Worm (Caenorhabditis elegans) whole organism, late embryonic: ENCODE data around the gene cutl-1.

Source experiments
- C08G9.2 ChIP-seq: sonication (generic microtip); optimal IDR thresholded peaks from 2 replicates; lab custom pipeline; 2016; ENCODE audit warnings: mild to moderate bottlenecking, missing genetic modification characterization, moderate library complexity, missing compliant biosample characterization
- C38D4.7 ChIP-seq: fragments of 200-800 bp; sonication (Bioruptor generic); optimal IDR thresholded peaks from 2 replicates; lab custom pipeline; 2018; ENCODE audit warnings: mild to moderate bottlenecking, missing genetic modification characterization, moderate library complexity, missing compliant biosample characterization
- K02D7.2 ChIP-seq: sonication (generic microtip); optimal IDR thresholded peaks from 2 replicates; lab custom pipeline; 2017; ENCODE audit warnings: mild to moderate bottlenecking, missing genetic modification characterization, missing compliant biosample characterization
- T23F11.4 ChIP-seq: fragments of 200-800 bp; sonication (Bioruptor generic); optimal IDR thresholded peaks from 2 replicates; lab custom pipeline; 2018; ENCODE audit warnings: mild to moderate bottlenecking, missing genetic modification characterization, missing compliant biosample characterization
- Y22D7AL.16 ChIP-seq: sonication (generic microtip); optimal IDR thresholded peaks from 2 replicates; lab custom pipeline; 2016; ENCODE audit warnings: missing genetic modification characterization, missing compliant biosample characterization
- ahr-1 ChIP-seq: sonication (generic microtip); optimal IDR thresholded peaks from 2 replicates; lab custom pipeline; 2016; ENCODE audit warnings: missing genetic modification characterization, missing compliant biosample characterization
- ama-1 ChIP-seq: fragments of 150-350 bp; optimal IDR thresholded peaks from 2 replicates; lab custom pipeline; 2014
- ceh-14 ChIP-seq: sonication (generic microtip); optimal IDR thresholded peaks from 2 replicates; lab custom pipeline; 2016; ENCODE audit warnings: missing genotype, missing genetic modification characterization, missing compliant biosample characterization
- ceh-18 ChIP-seq: sonication (generic microtip); optimal IDR thresholded peaks from 2 replicates; lab custom pipeline; 2016; ENCODE audit warnings: missing genetic modification characterization, missing compliant biosample characterization
- ceh-19 ChIP-seq: fragments of 200-800 bp; sonication (Bioruptor generic); optimal IDR thresholded peaks from 2 replicates; lab custom pipeline; 2018; ENCODE audit warnings: mild to moderate bottlenecking, missing genetic modification characterization, missing compliant biosample characterization
- ceh-2 ChIP-seq: sonication (generic microtip); optimal IDR thresholded peaks from 2 replicates; lab custom pipeline; 2016; ENCODE audit warnings: missing genotype, missing genetic modification characterization, missing compliant biosample characterization
- ceh-22 ChIP-seq: sonication (generic microtip); optimal IDR thresholded peaks from 2 replicates; lab custom pipeline; 2017; ENCODE audit warnings: missing biosample characterization, missing genetic modification characterization
- ceh-24 ChIP-seq: sonication (generic microtip); optimal IDR thresholded peaks from 2 replicates; lab custom pipeline; 2016; ENCODE audit warnings: mild to moderate bottlenecking, missing genetic modification characterization, missing compliant biosample characterization
- ceh-30 ChIP-seq: fragments of 150-350 bp; optimal IDR thresholded peaks from 2 replicates; lab custom pipeline; 2014; ENCODE audit warnings: missing biosample characterization, missing genetic modification characterization
- ceh-31 ChIP-seq: sonication (generic microtip); optimal IDR thresholded peaks from 2 replicates; lab custom pipeline; 2016; ENCODE audit warnings: missing genetic modification characterization, missing compliant biosample characterization
- ceh-34 ChIP-seq: sonication (generic microtip); optimal IDR thresholded peaks from 2 replicates; lab custom pipeline; 2016; ENCODE audit warnings: mild to moderate bottlenecking, missing genetic modification characterization, missing compliant biosample characterization
- ceh-48 ChIP-seq: sonication (generic microtip); optimal IDR thresholded peaks from 2 replicates; lab custom pipeline; 2016; ENCODE audit warnings: missing genetic modification characterization, inconsistent platforms, missing compliant biosample characterization
- ceh-6 ChIP-seq: fragments of 200-800 bp; sonication (Bioruptor generic); optimal IDR thresholded peaks from 2 replicates; lab custom pipeline; 2018; ENCODE audit warnings: mild to moderate bottlenecking, missing genetic modification characterization, missing compliant biosample characterization
- che-1 ChIP-seq: sonication (generic microtip); optimal IDR thresholded peaks from 2 replicates; lab custom pipeline; 2016; ENCODE audit warnings: mild to moderate bottlenecking, missing genetic modification characterization, missing compliant biosample characterization
- dmd-4 ChIP-seq: sonication (generic microtip); optimal IDR thresholded peaks from 2 replicates; lab custom pipeline; 2016; ENCODE audit warnings: borderline replicate concordance, missing genetic modification characterization, missing compliant biosample characterization
- elt-2 ChIP-seq: sonication (generic microtip); optimal IDR thresholded peaks from 2 replicates; lab custom pipeline; 2016; ENCODE audit warnings: missing genetic modification reagents, missing genetic modification characterization, missing compliant biosample characterization
- ets-4 ChIP-seq: sonication (generic microtip); optimal IDR thresholded peaks from 2 replicates; lab custom pipeline; 2016; ENCODE audit warnings: missing genetic modification characterization, missing compliant biosample characterization
- eyg-1 ChIP-seq: sonication (generic microtip); optimal IDR thresholded peaks from 2 replicates; lab custom pipeline; 2016; ENCODE audit warnings: missing genotype, missing genetic modification characterization, missing compliant biosample characterization
- fax-1 ChIP-seq: sonication (generic microtip); optimal IDR thresholded peaks from 2 replicates; lab custom pipeline; 2016; ENCODE audit warnings: missing genotype, missing genetic modification characterization, missing compliant biosample characterization
- fkh-10 ChIP-seq: fragments of 150-350 bp; optimal IDR thresholded peaks from 2 replicates; lab custom pipeline; 2014; ENCODE audit warnings: missing biosample characterization, missing genetic modification reagents, missing genetic modification characterization
- gmeb-2 ChIP-seq: sonication (generic microtip); optimal IDR thresholded peaks from 2 replicates; lab custom pipeline; 2016; ENCODE audit warnings: missing genetic modification characterization, inconsistent platforms, missing compliant biosample characterization
- hlh-13 ChIP-seq: fragments of 200-800 bp; sonication (Bioruptor generic); optimal IDR thresholded peaks from 2 replicates; lab custom pipeline; 2018; ENCODE audit warnings: mild to moderate bottlenecking, missing genetic modification characterization, missing compliant biosample characterization
- hlh-15 ChIP-seq: sonication (generic microtip); optimal IDR thresholded peaks from 2 replicates; lab custom pipeline; 2016; ENCODE audit warnings: missing genetic modification characterization, missing compliant biosample characterization
- hlh-30 ChIP-seq: sonication (generic microtip); optimal IDR thresholded peaks from 2 replicates; lab custom pipeline; 2017; ENCODE audit warnings: antibody characterized with exemption, missing genetic modification characterization, missing compliant biosample characterization; ENCODE audit not compliant: insufficient read depth
- hlh-6 ChIP-seq: sonication (generic microtip); optimal IDR thresholded peaks from 2 replicates; lab custom pipeline; 2016; ENCODE audit warnings: missing genotype, missing genetic modification characterization, missing compliant biosample characterization
- hlh-8 ChIP-seq: sonication (generic microtip); optimal IDR thresholded peaks from 2 replicates; lab custom pipeline; 2016; ENCODE audit warnings: missing genotype, missing genetic modification characterization, missing compliant biosample characterization
- lim-6 ChIP-seq: sonication (generic microtip); optimal IDR thresholded peaks from 2 replicates; lab custom pipeline; 2016; ENCODE audit warnings: missing genetic modification characterization, missing compliant biosample characterization
- madf-2 ChIP-seq: sonication (generic microtip); optimal IDR thresholded peaks from 2 replicates; lab custom pipeline; 2017; ENCODE audit warnings: missing genetic modification characterization, missing compliant biosample characterization
- nfya-1 ChIP-seq: sonication (generic microtip); optimal IDR thresholded peaks from 2 replicates; lab custom pipeline; 2017; ENCODE audit warnings: missing genetic modification characterization, mild to moderate bottlenecking, missing compliant biosample characterization, antibody characterized with exemption, moderate library complexity
- nhr-11 ChIP-seq: fragments of 150-350 bp; optimal IDR thresholded peaks from 2 replicates; lab custom pipeline; 2014; ENCODE audit warnings: missing biosample characterization, missing genetic modification characterization
- npax-4 ChIP-seq: sonication (generic microtip); optimal IDR thresholded peaks from 2 replicates; lab custom pipeline; 2016; ENCODE audit warnings: missing genetic modification characterization, missing compliant biosample characterization
- pag-3 ChIP-seq: sonication (generic microtip); optimal IDR thresholded peaks from 2 replicates; lab custom pipeline; 2016; ENCODE audit warnings: missing compliant biosample characterization, missing genetic modification characterization, borderline replicate concordance
- pax-1 ChIP-seq: fragments of 150-350 bp; optimal IDR thresholded peaks from 2 replicates; lab custom pipeline; 2014; ENCODE audit warnings: missing biosample characterization, missing genetic modification characterization
- pqm-1 ChIP-seq: sonication (generic microtip); optimal IDR thresholded peaks from 2 replicates; lab custom pipeline; 2016; ENCODE audit warnings: missing genetic modification characterization, missing compliant biosample characterization
- pros-1 ChIP-seq: fragments of 150-350 bp; optimal IDR thresholded peaks from 2 replicates; lab custom pipeline; 2014; ENCODE audit warnings: missing biosample characterization, missing genetic modification reagents, missing genetic modification characterization
- ref-2 ChIP-seq: sonication (generic microtip); optimal IDR thresholded peaks from 2 replicates; lab custom pipeline; 2016; ENCODE audit warnings: missing genetic modification characterization, missing compliant biosample characterization
- rnt-1 ChIP-seq: sonication (generic microtip); optimal IDR thresholded peaks from 2 replicates; lab custom pipeline; 2016; ENCODE audit warnings: missing genetic modification characterization, missing compliant biosample characterization
- sdc-2 ChIP-seq: sonication (generic microtip); optimal IDR thresholded peaks from 2 replicates; lab custom pipeline; 2016; ENCODE audit warnings: missing genotype, missing genetic modification characterization, missing compliant biosample characterization
- sox-4 ChIP-seq: sonication (generic microtip); optimal IDR thresholded peaks from 2 replicates; lab custom pipeline; 2017; ENCODE audit warnings: mild to moderate bottlenecking, missing genetic modification characterization, inconsistent platforms, missing compliant biosample characterization
- syd-9 ChIP-seq: sonication (generic microtip); optimal IDR thresholded peaks from 2 replicates; lab custom pipeline; 2016; ENCODE audit warnings: mild to moderate bottlenecking, missing genetic modification characterization, moderate library complexity, missing compliant biosample characterization
- tbx-2 ChIP-seq: sonication (generic microtip); optimal IDR thresholded peaks from 2 replicates; lab custom pipeline; 2016; ENCODE audit warnings: missing genetic modification characterization, missing compliant biosample characterization
- unc-42 ChIP-seq: sonication (generic microtip); optimal IDR thresholded peaks from 2 replicates; lab custom pipeline; 2016; ENCODE audit warnings: missing genotype, missing genetic modification characterization, missing compliant biosample characterization
- unc-55 ChIP-seq: sonication (generic microtip); optimal IDR thresholded peaks from 2 replicates; lab custom pipeline; 2017; ENCODE audit warnings: missing biosample characterization, missing genetic modification reagents, missing genetic modification characterization
- unc-86 ChIP-seq: sonication (generic microtip); optimal IDR thresholded peaks from 2 replicates; lab custom pipeline; 2016; ENCODE audit warnings: missing genetic modification characterization, missing compliant biosample characterization

Gene cutl-1

DNA sequence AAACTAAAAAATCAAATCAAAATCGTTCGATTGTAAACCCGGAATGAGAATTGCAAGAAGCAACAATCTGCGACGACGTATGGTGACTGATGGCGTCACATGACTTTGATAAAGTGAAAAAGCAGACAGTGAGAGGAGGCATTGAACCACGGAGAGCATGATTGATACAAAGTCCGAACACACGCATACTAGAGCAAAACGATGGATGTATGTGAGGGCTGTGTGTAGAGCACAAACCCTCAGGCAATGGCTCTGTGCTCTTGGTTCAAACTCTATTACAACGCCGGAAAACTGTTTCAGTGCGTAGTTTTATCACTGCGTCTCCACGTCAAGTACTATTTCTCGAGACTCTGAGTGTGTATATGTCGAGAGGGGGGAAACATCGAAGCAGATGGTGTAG lies 3.4 kb downstream of the cutl-1 start:
- TF ChIP-seq sox-4 (tag; lab: Kevin White, UChicago), result no peak
- TF ChIP-seq ceh-18 (tag; lab: Kevin White, UChicago), result peak; percentile 34
- TF ChIP-seq unc-55, result peak; percentile 83
- no peak for TF ChIP-seq hlh-8 (tag; lab: Kevin White, UChicago)
- TF ChIP-seq pqm-1 (tag; lab: Kevin White, UChicago), result no peak
- peak; percentile 40 for TF ChIP-seq hlh-30

DNA sequence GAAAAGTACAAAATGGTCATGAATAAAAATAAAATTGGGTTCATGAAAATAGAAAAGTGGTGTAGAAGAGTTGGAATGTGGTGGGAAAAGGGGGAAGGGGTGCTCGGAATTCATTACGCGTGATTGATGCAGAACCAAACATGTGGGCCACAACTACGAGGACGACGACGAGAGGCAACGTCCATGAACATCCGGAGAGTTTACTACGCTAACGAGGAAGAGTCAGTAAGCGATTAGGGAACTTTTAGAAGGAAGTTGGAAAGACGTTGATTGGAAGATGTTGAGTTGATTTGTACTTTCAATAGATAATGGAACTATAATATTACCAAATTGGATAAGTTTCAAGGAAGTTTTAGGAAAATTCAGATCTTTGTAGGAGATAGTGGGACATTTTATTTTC lies 4.2 kb downstream of the cutl-1 start:
- TF ChIP-seq unc-55, result no peak
- TF ChIP-seq ets-4, result no peak
- peak; percentile 12 for TF ChIP-seq ceh-31 (tag; lab: Kevin White, UChicago)
- peak; percentile 62 for TF ChIP-seq unc-42 (tag; lab: Kevin White, UChicago)
- no peak for TF ChIP-seq fkh-10 (GFP tag; lab: Kevin White, UChicago)
- TF ChIP-seq Y22D7AL.16 (tag; lab: Kevin White, UChicago), result no peak

DNA sequence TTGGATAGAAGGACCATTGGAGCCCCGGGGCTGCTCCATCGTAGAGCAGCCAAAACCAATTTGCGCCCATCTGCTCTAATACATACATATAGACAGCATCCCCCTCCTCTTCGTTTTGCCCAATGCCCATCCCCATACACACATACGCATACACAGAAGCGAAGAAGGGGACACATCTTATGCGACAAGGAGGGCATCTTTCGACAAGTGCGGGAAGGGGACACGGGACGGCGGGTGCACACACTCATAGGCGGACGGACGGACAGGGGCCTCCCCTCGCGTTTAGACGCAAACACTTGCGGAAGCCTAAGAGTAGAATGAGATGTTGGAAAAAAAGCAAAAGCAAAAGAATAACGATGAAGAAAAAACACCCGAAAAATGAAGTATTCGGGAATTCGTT lies 9.5 kb downstream of the cutl-1 start:
- peak; percentile 60 for TF ChIP-seq ceh-19 (GFP tag; lab: Kevin White, UChicago)
- peak; percentile 51 for TF ChIP-seq T23F11.4 (GFP tag; lab: Kevin White, UChicago)
- peak; percentile 13 for TF ChIP-seq eyg-1 (tag; lab: Kevin White, UChicago)
- peak; percentile 42 for TF ChIP-seq nfya-1 (tag; lab: Kevin White, UChicago)
- peak; percentile 29 for TF ChIP-seq ceh-18 (tag; lab: Kevin White, UChicago)
- TF ChIP-seq hlh-6 (tag; lab: Kevin White, UChicago), result peak; percentile 60
- peak; percentile 72 for TF ChIP-seq ceh-34 (tag; lab: Kevin White, UChicago)
- TF ChIP-seq ceh-14, result peak; percentile 64
- TF ChIP-seq unc-86 (tag; lab: Kevin White, UChicago), result no peak
- TF ChIP-seq ceh-22 (tag; lab: Kevin White, UChicago), result no peak
- TF ChIP-seq hlh-30, result peak; percentile 31
- TF ChIP-seq K02D7.2 (tag; lab: Kevin White, UChicago), result no peak
- TF ChIP-seq fax-1, result peak; percentile 5
- peak; percentile 17 for TF ChIP-seq ahr-1 (tag; lab: Kevin White, UChicago)
- TF ChIP-seq ama-1 (lab: Kevin White, UChicago), result no peak
- TF ChIP-seq ceh-31 (tag; lab: Kevin White, UChicago), result peak; percentile 75
- no peak for TF ChIP-seq ceh-24 (tag; lab: Kevin White, UChicago)
- TF ChIP-seq unc-55, result peak; percentile 62
- peak; percentile 5 for TF ChIP-seq sdc-2 (tag; lab: Kevin White, UChicago)
- TF ChIP-seq gmeb-2, result no peak
- TF ChIP-seq nhr-11 (tag; lab: Kevin White, UChicago), result no peak
- TF ChIP-seq unc-42 (tag; lab: Kevin White, UChicago), result peak; percentile 66
- TF ChIP-seq dmd-4, result peak; percentile 62
- TF ChIP-seq ceh-30 (tag; lab: Kevin White, UChicago), result no peak
- TF ChIP-seq pax-1 (tag; lab: Kevin White, UChicago), result no peak
- TF ChIP-seq hlh-15 (tag; lab: Kevin White, UChicago), result peak; percentile 43
- TF ChIP-seq tbx-2 (tag; lab: Kevin White, UChicago), result peak; percentile 64
- no peak for TF ChIP-seq pag-3
- no peak for TF ChIP-seq ceh-48 (tag; lab: Kevin White, UChicago)
- peak; percentile 34 for TF ChIP-seq hlh-8 (tag; lab: Kevin White, UChicago)
- peak; percentile 46 for TF ChIP-seq che-1 (tag; lab: Kevin White, UChicago)
- no peak for TF ChIP-seq ref-2 (tag; lab: Kevin White, UChicago)
- TF ChIP-seq elt-2, result peak; percentile 7
- no peak for TF ChIP-seq lim-6
- TF ChIP-seq ets-4, result no peak
- TF ChIP-seq rnt-1 (tag; lab: Kevin White, UChicago), result peak; percentile 6
- TF ChIP-seq pros-1 (tag; lab: Kevin White, UChicago), result peak; percentile 61
- TF ChIP-seq hlh-13 (GFP tag; lab: Kevin White, UChicago), result no peak
- peak; percentile 24 for TF ChIP-seq ceh-6
- TF ChIP-seq madf-2 (tag; lab: Kevin White, UChicago), result peak; percentile 2
- TF ChIP-seq npax-4 (tag; lab: Kevin White, UChicago), result no peak
- TF ChIP-seq ceh-2 (tag; lab: Kevin White, UChicago), result peak; percentile 19
- TF ChIP-seq C08G9.2 (tag; lab: Kevin White, UChicago), result peak; percentile 23
- peak; percentile 40 for TF ChIP-seq syd-9 (tag; lab: Kevin White, UChicago)
- TF ChIP-seq C38D4.7 (GFP tag; lab: Kevin White, UChicago), result peak; percentile 25
